Fruit fly (Drosophila melanogaster) whole organism, larva: ENCODE results near the gene CG14427.

Experiments used
- noc ChIP-seq: fragments of 200-800 bp; sonication (Bioruptor generic); optimal IDR thresholded peaks from 3 replicates; lab custom pipeline; 2019; ENCODE audit warnings: missing biosample characterization, mild to moderate bottlenecking, missing genetic modification characterization, moderate library complexity

Gene CG14427

dm6 chrX:7069011-7069463, 28.6 kb downstream of the CG14427 start, which contains the start of gene CG4607:
TSS of gene CG4607 (plus strand) at chrX:7069413.
- TF ChIP-seq noc = peak; percentile 16

DNA sequence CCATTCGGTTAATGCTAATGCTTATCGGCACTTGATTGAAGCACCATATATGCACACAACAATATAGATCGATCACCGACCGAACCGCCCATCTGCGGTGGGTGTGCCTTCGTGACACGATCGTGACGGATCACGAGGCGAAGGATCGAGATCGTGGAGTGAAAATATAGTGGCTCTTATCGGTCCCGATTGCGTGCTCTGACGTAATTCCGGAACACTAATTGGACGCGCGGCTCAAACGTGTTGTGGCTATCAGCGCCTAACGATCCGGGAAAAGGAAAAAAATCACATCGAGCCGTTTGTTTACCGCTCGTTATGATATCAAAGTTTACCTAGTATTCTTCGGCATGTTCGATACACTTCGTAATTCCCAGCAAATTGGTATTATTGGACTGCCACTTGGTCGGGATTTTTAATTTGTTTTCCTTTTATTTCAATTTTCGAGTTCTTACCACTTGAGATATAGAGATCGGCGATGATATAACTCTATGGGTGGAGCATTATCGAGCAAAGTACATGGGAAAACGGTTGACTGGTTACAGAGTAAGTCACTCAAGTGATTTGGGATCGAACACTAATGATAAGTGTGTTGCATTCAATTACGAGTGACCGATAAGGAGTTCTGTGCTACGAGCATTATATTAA, 33.0 kb downstream of the CG14427 start:
- TF ChIP-seq noc = no peak

dm6 chrX:7074316-7074925, 34.0 kb downstream of the CG14427 start:
- no peak for TF ChIP-seq noc

dm6 chrX:7082407-7082806, 42.0 kb downstream of the CG14427 start:
- TF ChIP-seq noc = no peak

- TF ChIP-seq noc = no peak
These were observed 46.1 kb downstream of the CG14427 start for dm6 chrX:7086539-7086938.
